Fruit fly (Drosophila melanogaster): ENCODE measurements around the gene Glut3.

Glut3 gene

DNA sequence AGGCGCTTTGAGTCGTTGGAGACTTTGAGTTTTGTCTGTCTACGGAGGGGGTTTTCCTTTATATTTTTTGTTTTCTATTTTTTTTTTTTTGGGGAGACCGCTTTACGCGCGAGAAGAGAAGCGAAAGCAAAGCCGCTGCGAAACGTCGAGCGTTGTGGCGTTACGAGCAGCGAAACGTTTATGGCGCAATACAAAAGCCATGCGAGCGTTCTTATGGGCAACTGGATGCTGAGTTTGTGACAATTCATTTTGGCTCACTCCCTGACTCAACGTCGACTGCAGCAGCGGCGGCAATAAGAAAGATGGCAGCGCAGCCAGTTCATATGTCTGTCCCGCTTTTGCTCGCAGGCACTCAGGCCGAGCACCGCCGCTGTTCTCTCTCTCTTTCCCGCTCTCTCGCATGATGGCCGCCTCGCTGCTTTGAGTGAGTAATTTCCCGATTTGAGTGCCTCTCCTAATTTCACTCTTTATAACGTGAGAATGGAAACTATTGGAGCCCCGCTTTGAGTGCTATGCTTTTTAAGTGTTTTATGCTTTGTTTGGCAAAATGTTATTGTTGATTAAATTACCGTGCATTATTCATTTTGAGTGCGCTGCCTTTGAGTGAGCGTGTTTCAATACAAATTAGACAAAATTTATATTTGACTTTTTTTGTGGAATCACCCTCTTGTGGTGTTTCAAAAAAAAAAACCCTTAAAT is 41.9 kb downstream of the Glut3 start, which contains the start of gene abd-A:
Gene abd-A (minus strand): TSS at position 191 of the 699 bp plus-strand sequence.
- no peak for TF ChIP-seq CG17801 (GFP tag; optimal IDR thresholded peaks at IDR 0.05; ENCODE audit: partially characterized antibody)

DNA sequence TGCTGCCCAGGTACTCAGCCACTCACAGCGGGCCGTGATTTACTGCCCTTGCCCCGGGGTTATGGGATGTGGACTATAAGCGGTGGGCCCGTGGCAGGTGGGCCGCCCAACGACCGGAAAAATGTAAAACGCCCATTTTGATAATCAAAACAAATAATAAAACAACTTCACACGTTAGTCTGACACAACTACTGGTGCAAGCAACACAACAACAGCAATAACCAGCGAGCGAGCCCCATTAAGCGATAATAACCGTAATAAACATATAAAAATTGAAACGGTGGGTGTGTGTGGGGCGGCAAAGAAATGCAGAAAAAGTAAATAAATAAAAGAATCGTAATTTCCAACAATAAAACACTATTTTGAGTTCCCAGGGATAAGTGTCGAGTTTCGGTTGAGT is 43.8 kb downstream of the Glut3 start:
- TF ChIP-seq CG17801 (GFP tag; optimal IDR thresholded peaks at IDR 0.05; ENCODE audit: partially characterized antibody) = no peak

DNA sequence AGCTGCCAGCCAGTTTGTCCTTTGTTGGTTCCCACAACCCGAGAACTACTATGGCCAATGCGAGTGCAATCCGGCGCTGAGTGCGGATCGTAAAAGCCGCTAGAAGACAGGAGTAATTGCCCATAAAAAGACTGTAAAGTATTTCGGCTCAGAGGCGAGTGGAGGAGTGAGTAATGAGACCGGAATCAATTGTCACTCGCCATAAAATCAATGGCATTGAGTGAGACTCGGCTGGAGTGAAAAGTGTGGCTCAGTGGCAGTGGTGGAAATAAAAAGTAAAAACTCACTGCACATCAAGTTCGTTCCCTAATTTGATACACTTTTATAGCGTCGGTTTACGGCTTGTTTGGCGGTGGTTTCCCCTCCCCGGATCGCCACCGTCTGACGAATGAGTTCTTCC is 44.9 kb downstream of the Glut3 start:
- no peak for TF ChIP-seq CG17801 (GFP tag; optimal IDR thresholded peaks at IDR 0.05; ENCODE audit: partially characterized antibody)

DNA sequence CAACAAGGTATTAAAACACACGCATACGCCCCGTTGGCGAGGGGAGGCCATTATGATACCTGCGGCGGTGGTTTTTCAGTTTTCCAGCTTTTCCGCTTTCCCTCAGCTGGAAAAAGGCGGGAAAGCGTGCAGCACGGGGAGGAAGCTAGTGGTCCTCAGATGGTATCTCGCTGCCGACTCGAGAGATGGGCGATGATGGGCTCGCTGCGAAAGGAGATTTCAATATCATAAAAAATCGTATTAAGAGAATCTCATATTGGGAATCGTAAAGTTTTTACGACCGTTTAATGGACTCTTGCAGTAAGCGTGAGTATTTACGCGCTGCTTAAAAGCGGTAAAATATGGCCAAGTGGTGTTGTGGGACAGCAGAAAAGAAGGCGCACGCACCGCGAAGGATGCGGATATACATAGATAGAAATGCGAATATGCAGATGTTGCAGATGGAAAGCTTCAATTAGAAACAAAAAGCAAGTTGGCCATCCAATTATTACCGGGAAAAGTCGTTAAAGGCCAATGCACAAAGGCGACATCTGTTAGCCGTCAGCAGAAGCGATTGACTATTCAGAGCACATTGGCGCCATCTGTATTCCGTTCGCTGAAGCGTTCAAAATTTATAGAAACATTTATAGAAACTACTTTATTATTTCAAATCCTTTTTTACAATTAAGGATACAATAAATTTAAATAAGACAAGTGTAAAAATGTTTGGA is 46.3 kb downstream of the Glut3 start:
- TF ChIP-seq CG17801 (GFP tag; optimal IDR thresholded peaks at IDR 0.05; ENCODE audit: partially characterized antibody) = no peak

DNA sequence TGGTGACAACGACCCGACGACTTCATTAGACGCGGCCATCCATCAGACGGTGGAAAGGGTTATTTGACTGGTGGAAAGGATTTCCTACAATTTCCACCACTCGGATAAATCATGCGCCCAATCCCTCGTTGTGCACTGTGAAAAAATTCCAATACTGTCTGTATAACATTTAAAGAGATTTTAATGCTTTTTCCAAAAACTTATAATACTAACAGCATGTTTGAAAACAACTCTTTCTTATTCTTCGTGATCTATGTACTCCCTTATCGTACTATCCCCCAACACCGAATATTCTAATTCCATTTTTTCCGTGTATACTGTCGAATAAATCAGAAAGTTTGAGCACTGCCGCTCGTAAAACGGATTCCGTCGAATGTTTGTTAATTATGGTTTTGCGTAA is 47.9 kb downstream of the Glut3 start:
- no peak for TF ChIP-seq CG17801 (GFP tag; optimal IDR thresholded peaks at IDR 0.05; ENCODE audit: partially characterized antibody)

DNA sequence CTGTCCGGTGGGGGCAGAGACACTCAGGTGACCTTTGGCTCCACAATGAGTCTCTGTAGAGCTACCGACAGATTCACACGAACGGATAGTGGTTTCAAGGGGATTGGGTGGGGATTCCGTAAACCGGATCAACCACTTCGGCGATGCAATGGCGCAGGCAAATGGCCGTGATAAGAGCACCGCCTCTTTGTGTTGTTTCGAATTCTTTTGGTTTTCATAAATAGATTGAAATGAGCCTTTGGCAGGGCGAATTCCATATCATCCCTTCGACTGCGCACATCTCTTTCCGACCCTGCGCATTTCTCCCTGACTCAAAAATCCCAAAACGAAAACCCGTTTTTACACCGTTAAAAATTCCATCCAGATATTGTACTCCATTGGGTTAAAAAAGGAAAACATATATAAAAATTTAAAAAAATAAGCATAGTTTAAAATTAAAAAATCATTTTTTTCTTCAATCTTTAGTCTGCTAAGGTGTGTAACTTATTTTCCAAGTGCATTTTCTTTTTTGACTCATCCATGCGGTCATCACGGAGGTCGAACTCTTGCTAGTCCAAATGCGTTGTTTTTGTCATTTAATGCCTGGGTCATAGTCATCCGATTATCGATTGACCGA is 49.6 kb downstream of the Glut3 start:
- no peak for TF ChIP-seq CG17801 (GFP tag; optimal IDR thresholded peaks at IDR 0.05; ENCODE audit: partially characterized antibody)

Data from ovary, adult (tissue).